Fruit fly (Drosophila melanogaster) S2 (cell line): ENCODE results near the gene pHCl-1.

Experiments used
- CG8478 ChIP-seq: fragments of >200 bp; optimal IDR thresholded peaks from 2 replicates; lab custom pipeline; 2018
- CTCF ChIP-seq, 2 experiments: fragments of >200 bp; optimal IDR thresholded peaks; 2 replicates each; lab custom pipeline; 2018

The pHCl-1 gene

dm6 chr3L:15834877-15835555, 63.8 kb downstream of the pHCl-1 start, which contains the start of gene CG18081:
CG18081 (minus strand) TSS chr3L:15835388.
- TF ChIP-seq CTCF (optimal IDR thresholded peaks at IDR 0.05; lab: Kevin White, UChicago), result peak in 1 of 2 experiments; percentile 46
- TF ChIP-seq CG8478 (lab: Kevin White, UChicago), result no peak

dm6 chr3L:15832146-15832545, 66.7 kb downstream of the pHCl-1 start, which contains the start of gene CG12713:
CG12713 (plus strand) TSS chr3L:15832464.
- TF ChIP-seq CG8478 (lab: Kevin White, UChicago) (no peak), CTCF (optimal IDR thresholded peaks at IDR 0.05; lab: Kevin White, UChicago) (peak in 1 of 2 experiments; percentile 38)

dm6 chr3L:15826985-15827635, 71.7 kb downstream of the pHCl-1 start:
- TF ChIP-seq CTCF (optimal IDR thresholded peaks at IDR 0.05; lab: Kevin White, UChicago) (no peak), CG8478 (lab: Kevin White, UChicago) (no peak)

- TF ChIP-seq CG8478 (lab: Kevin White, UChicago) (no peak), CTCF (optimal IDR thresholded peaks at IDR 0.05; lab: Kevin White, UChicago) (no peak)
These were observed 72.4 kb downstream of the pHCl-1 start, which contains the start of the genes DCP2 and dbo for dm6 chr3L:15826347-15826984. DCP2 (minus strand) TSS chr3L:15826423. dbo (plus strand) TSS chr3L:15826888.

- no peak for TF ChIP-seq CTCF (optimal IDR thresholded peaks at IDR 0.05; lab: Kevin White, UChicago)
- TF ChIP-seq CG8478 (lab: Kevin White, UChicago), result no peak
These were observed 73.2 kb downstream of the pHCl-1 start for dm6 chr3L:15825493-15826209.

- TF ChIP-seq CTCF (optimal IDR thresholded peaks at IDR 0.05; lab: Kevin White, UChicago) (no peak), CG8478 (lab: Kevin White, UChicago) (no peak)
These were observed 74.3 kb downstream of the pHCl-1 start for dm6 chr3L:15824537-15824936.

dm6 chr3L:15823780-15824423, 74.9 kb downstream of the pHCl-1 start:
- no peak for TF ChIP-seq CG8478 (lab: Kevin White, UChicago)
- TF ChIP-seq CTCF (optimal IDR thresholded peaks at IDR 0.05; lab: Kevin White, UChicago), result no peak

dm6 chr3L:15816714-15817113, 82.1 kb downstream of the pHCl-1 start, which contains the start of gene CkIIalpha-i1:
CkIIalpha-i1 (plus strand) TSS chr3L:15816979.
- TF ChIP-seq CTCF (optimal IDR thresholded peaks at IDR 0.05; lab: Kevin White, UChicago), result no peak
- TF ChIP-seq CG8478 (lab: Kevin White, UChicago), result no peak

dm6 chr3L:15816143-15816487, 82.7 kb downstream of the pHCl-1 start, which contains the start of gene fwe:
fwe (minus strand) TSS chr3L:15816410.
- TF ChIP-seq CG8478 (lab: Kevin White, UChicago) (no peak), CTCF (optimal IDR thresholded peaks at IDR 0.05; lab: Kevin White, UChicago) (peak in 1 of 2 experiments; percentile 19)

- no peak for TF ChIP-seq CTCF (optimal IDR thresholded peaks at IDR 0.05; lab: Kevin White, UChicago)
- no peak for TF ChIP-seq CG8478 (lab: Kevin White, UChicago)
These were observed 83.3 kb downstream of the pHCl-1 start for dm6 chr3L:15815353-15816142.

- TF ChIP-seq CG8478 (lab: Kevin White, UChicago) (no peak), CTCF (optimal IDR thresholded peaks at IDR 0.05; lab: Kevin White, UChicago) (no peak)
These were observed 84.8 kb downstream of the pHCl-1 start for dm6 chr3L:15813988-15814387.

dm6 chr3L:15809768-15810167, 89.1 kb downstream of the pHCl-1 start:
- TF ChIP-seq CTCF (optimal IDR thresholded peaks at IDR 0.05; lab: Kevin White, UChicago), result no peak
- no peak for TF ChIP-seq CG8478 (lab: Kevin White, UChicago)

- TF ChIP-seq CG8478 (lab: Kevin White, UChicago) (no peak), CTCF (optimal IDR thresholded peaks at IDR 0.05; lab: Kevin White, UChicago) (no peak)
These were observed 89.6 kb downstream of the pHCl-1 start, which contains the start of gene CG13445 for dm6 chr3L:15809185-15809584. CG13445 (plus strand) TSS chr3L:15809485.
